Fruit fly (Drosophila melanogaster): ENCODE results near the gene Ir64a.

The Ir64a gene

dm6 chr3L:5348987-5349386 lies 33.6 kb downstream of the Ir64a start:
- peak; percentile 22 for TF ChIP-seq cic (GFP tag; optimal IDR thresholded peaks at IDR 0.05)
- TF ChIP-seq tj (GFP tag; optimal IDR thresholded peaks at IDR 0.05) = no peak
- no peak for TF ChIP-seq Clk (GFP tag; optimal IDR thresholded peaks at IDR 0.05)
- peak; percentile 14 for TF ChIP-seq kay (GFP tag; ENCODE audit: borderline replicate concordance)
- TF ChIP-seq CG7101 (tag; optimal IDR thresholded peaks at IDR 0.05) = no peak

dm6 chr3L:5342909-5343710 lies 39.5 kb downstream of the Ir64a start:
- peak; percentile 64 for TF ChIP-seq kay (GFP tag; ENCODE audit: borderline replicate concordance)
- no peak for TF ChIP-seq CG11617 (GFP tag; optimal IDR thresholded peaks at IDR 0.05)

dm6 chr3L:5341770-5342318 lies 40.8 kb downstream of the Ir64a start:
- TF ChIP-seq CG7101 (tag; optimal IDR thresholded peaks at IDR 0.05) (no peak), CG7045 (GFP tag; optimal IDR thresholded peaks at IDR 0.05) (no peak), Mnt (GFP tag; optimal IDR thresholded peaks at IDR 0.05) (no peak)

- TF ChIP-seq cic (GFP tag; optimal IDR thresholded peaks at IDR 0.05) = no peak
- TF ChIP-seq ovo (GFP tag; optimal IDR thresholded peaks at IDR 0.05) = no peak
- no peak for TF ChIP-seq CG14711 (tag; optimal IDR thresholded peaks at IDR 0.05)
- no peak for TF ChIP-seq CG5204 (GFP tag; optimal IDR thresholded peaks at IDR 0.05)
- no peak for TF ChIP-seq CG33017 (tag; optimal IDR thresholded peaks at IDR 0.05)
- no peak for TF ChIP-seq Clk (GFP tag; optimal IDR thresholded peaks at IDR 0.05)
- TF ChIP-seq Hr96 (GFP tag; optimal IDR thresholded peaks at IDR 0.05) = no peak
- no peak for TF ChIP-seq cnc (optimal IDR thresholded peaks at IDR 0.05)
- TF ChIP-seq pad (GFP tag; optimal IDR thresholded peaks at IDR 0.05) = no peak
- TF ChIP-seq Mnt (GFP tag; optimal IDR thresholded peaks at IDR 0.05) = no peak
- no peak for TF ChIP-seq CG11617 (GFP tag; optimal IDR thresholded peaks at IDR 0.05)
Measured at dm6 chr3L:5329460-5329859, 53.2 kb downstream of the Ir64a start.
